Worm (Caenorhabditis elegans): ENCODE data around the gene tbc-2.

ce11 chrII:5865405-5866308, 38.4 kb upstream of the tbc-2 start, which contains the start of gene F55C12.19:
- TF ChIP-seq unc-39 (tag; optimal IDR thresholded peaks at IDR 0.05) (no peak), daf-12 (tag; optimal IDR thresholded peaks at IDR 0.05) (no peak), nhr-43 (tag; optimal IDR thresholded peaks at IDR 0.05; ENCODE audit: poor library complexity, severe bottlenecking) (no peak), fkh-10 (GFP tag; optimal IDR thresholded peaks at IDR 0.05) (no peak), nhr-11 (tag; optimal IDR thresholded peaks at IDR 0.05) (no peak), fos-1 (tag; optimal IDR thresholded peaks at IDR 0.05) (peak; percentile 11), nhr-23 (tag; optimal IDR thresholded peaks at IDR 0.05) (no peak), nfya-1 (tag; optimal IDR thresholded peaks at IDR 0.05; ENCODE audit: insufficient read depth) (no peak), ceh-82 (tag; optimal IDR thresholded peaks at IDR 0.05) (no peak), ama-1 (optimal IDR thresholded peaks at IDR 0.05) (no peak), pqm-1 (tag; optimal IDR thresholded peaks at IDR 0.05) (peak; percentile 69)

All from whole organism, L3 larva.